Worm (Caenorhabditis elegans) whole organism, L3 larva: Measurements from ENCODE around the gene F38E1.3.

Experiments used
- R02D3.7 ChIP-seq: fragments of 150-350 bp; optimal IDR thresholded peaks from 2 replicates; lab custom pipeline; 2014; ENCODE audit warnings: missing biosample characterization, missing genetic modification characterization
- ZK546.5 ChIP-seq: sonication (generic microtip); optimal IDR thresholded peaks from 2 replicates; lab custom pipeline; 2017; ENCODE audit warnings: missing biosample characterization, missing genetic modification characterization
- ama-1 ChIP-seq: fragments of 150-350 bp; optimal IDR thresholded peaks from 2 replicates; lab custom pipeline; 2018
- ceh-16 ChIP-seq: sonication (generic microtip); optimal IDR thresholded peaks from 2 replicates; lab custom pipeline; 2017; ENCODE audit warnings: missing biosample characterization, missing genetic modification characterization
- ceh-28 ChIP-seq: fragments of 150-350 bp; optimal IDR thresholded peaks from 2 replicates; lab custom pipeline; 2014; ENCODE audit warnings: missing biosample characterization, missing genetic modification reagents, missing genetic modification characterization
- ceh-82 ChIP-seq: fragments of 150-350 bp; optimal IDR thresholded peaks from 2 replicates; lab custom pipeline; 2014; ENCODE audit warnings: missing biosample characterization, missing genetic modification characterization
- ceh-9 ChIP-seq: sonication (generic microtip); optimal IDR thresholded peaks from 2 replicates; lab custom pipeline; 2018; ENCODE audit warnings: missing biosample characterization, missing genetic modification characterization
- daf-12 ChIP-seq: fragments of 150-350 bp; optimal IDR thresholded peaks from 2 replicates; lab custom pipeline; 2014; ENCODE audit warnings: missing biosample characterization, missing genetic modification reagents, missing genetic modification characterization
- elt-1 ChIP-seq: fragments of 150-350 bp; optimal IDR thresholded peaks from 2 replicates; lab custom pipeline; 2014; ENCODE audit warnings: missing biosample characterization, missing genetic modification characterization
- elt-2 ChIP-seq: sonication (generic microtip); optimal IDR thresholded peaks from 2 replicates; lab custom pipeline; 2016; ENCODE audit warnings: missing genetic modification reagents, mild to moderate bottlenecking, missing genetic modification characterization, missing compliant biosample characterization
- elt-3 ChIP-seq, 3 experiments: fragments of 150-350 bp in 1 of 3; sonication (generic microtip) in 2 of 3; optimal IDR thresholded peaks; 2 replicates in 2 of 3; 4 replicates in 1 of 3; lab custom pipeline; 2014 to 2017; ENCODE audit warnings: missing biosample characterization in 3 of 3, missing genetic modification characterization in 3 of 3
- fkh-10 ChIP-seq: sonication (generic microtip); optimal IDR thresholded peaks from 2 replicates; lab custom pipeline; 2017; ENCODE audit warnings: missing biosample characterization, missing genetic modification reagents, missing genetic modification characterization
- fkh-2 ChIP-seq: fragments of 150-350 bp; optimal IDR thresholded peaks from 2 replicates; lab custom pipeline; 2014; ENCODE audit warnings: missing biosample characterization, missing genetic modification reagents, missing genetic modification characterization
- hmg-11 ChIP-seq: sonication (generic microtip); optimal IDR thresholded peaks from 2 replicates; lab custom pipeline; 2016; ENCODE audit warnings: missing genetic modification characterization, missing compliant biosample characterization
- jun-1 ChIP-seq: fragments of 150-350 bp; optimal IDR thresholded peaks from 2 replicates; lab custom pipeline; 2014; ENCODE audit warnings: missing biosample characterization, missing genetic modification reagents, missing genetic modification characterization
- lin-15B ChIP-seq: fragments of 150-350 bp; optimal IDR thresholded peaks from 2 replicates; lab custom pipeline; 2014; ENCODE audit warnings: missing biosample characterization, missing genetic modification characterization
- lsy-12 ChIP-seq: sonication (generic microtip); optimal IDR thresholded peaks from 2 replicates; lab custom pipeline; 2016; ENCODE audit warnings: mild to moderate bottlenecking, missing genetic modification characterization, missing compliant biosample characterization
- mdl-1 ChIP-seq: fragments of 150-350 bp; optimal IDR thresholded peaks from 2 replicates; lab custom pipeline; 2014; ENCODE audit warnings: missing biosample characterization, missing genetic modification characterization
- nfya-1 ChIP-seq: sonication (generic microtip); optimal IDR thresholded peaks from 2 replicates; lab custom pipeline; 2017; ENCODE audit warnings: missing genetic modification characterization, mild to moderate bottlenecking, missing compliant biosample characterization, antibody characterized with exemption, moderate library complexity; ENCODE audit not compliant: insufficient read depth
- nhr-12 ChIP-seq: fragments of 150-350 bp; optimal IDR thresholded peaks from 2 replicates; lab custom pipeline; 2014; ENCODE audit warnings: missing biosample characterization, missing genetic modification characterization
- nhr-23 ChIP-seq: fragments of 150-350 bp; optimal IDR thresholded peaks from 2 replicates; lab custom pipeline; 2014; ENCODE audit warnings: missing biosample characterization, missing genetic modification reagents, missing genetic modification characterization
- nhr-237 ChIP-seq: fragments of 150-350 bp; optimal IDR thresholded peaks from 2 replicates; lab custom pipeline; 2014; ENCODE audit warnings: missing biosample characterization, missing genetic modification characterization
- nhr-25 ChIP-seq: sonication (generic microtip); optimal IDR thresholded peaks from 2 replicates; lab custom pipeline; 2017; ENCODE audit warnings: missing biosample characterization, missing genetic modification characterization
- nhr-28 ChIP-seq: fragments of 150-350 bp; optimal IDR thresholded peaks from 2 replicates; lab custom pipeline; 2014; ENCODE audit warnings: missing biosample characterization, missing genetic modification characterization
- nhr-67 ChIP-seq: fragments of 150-350 bp; optimal IDR thresholded peaks from 2 replicates; lab custom pipeline; 2014; ENCODE audit warnings: missing biosample characterization, missing genetic modification characterization
- nhr-77 ChIP-seq: fragments of 150-350 bp; optimal IDR thresholded peaks from 2 replicates; lab custom pipeline; 2014; ENCODE audit warnings: missing biosample characterization, missing genetic modification characterization
- pha-4 ChIP-seq: fragments of 150-350 bp; optimal IDR thresholded peaks from 2 replicates; lab custom pipeline; 2014; ENCODE audit warnings: missing biosample characterization, missing genetic modification reagents, missing genetic modification characterization
- pqm-1 ChIP-seq: fragments of 150-350 bp; optimal IDR thresholded peaks from 2 replicates; lab custom pipeline; 2017; ENCODE audit warnings: missing biosample characterization, missing genetic modification characterization, inconsistent platforms
- sea-2 ChIP-seq: fragments of 150-350 bp; sonication (generic microtip); optimal IDR thresholded peaks from 4 replicates; lab custom pipeline; 2014; ENCODE audit warnings: missing biosample characterization, missing genetic modification reagents, missing genetic modification characterization
- skn-1 ChIP-seq: fragments of 150-350 bp; optimal IDR thresholded peaks from 2 replicates; lab custom pipeline; 2014; ENCODE audit warnings: missing biosample characterization, missing genetic modification characterization
- snpc-4 ChIP-seq: fragments of 150-350 bp; optimal IDR thresholded peaks from 2 replicates; lab custom pipeline; 2014; ENCODE audit warnings: missing biosample characterization, missing genetic modification characterization
- unc-62 ChIP-seq: fragments of 150-350 bp; sonication (generic microtip); optimal IDR thresholded peaks from 4 replicates; lab custom pipeline; 2014; ENCODE audit warnings: missing biosample characterization, missing genetic modification reagents, missing genetic modification characterization
- ztf-11 ChIP-seq: fragments of 150-350 bp; optimal IDR thresholded peaks from 2 replicates; lab custom pipeline; 2014; ENCODE audit warnings: missing biosample characterization, missing genetic modification characterization
- ztf-4 ChIP-seq: fragments of 150-350 bp; optimal IDR thresholded peaks from 2 replicates; lab custom pipeline; 2014; ENCODE audit warnings: missing biosample characterization, missing genetic modification characterization

Gene F38E1.3

DNA sequence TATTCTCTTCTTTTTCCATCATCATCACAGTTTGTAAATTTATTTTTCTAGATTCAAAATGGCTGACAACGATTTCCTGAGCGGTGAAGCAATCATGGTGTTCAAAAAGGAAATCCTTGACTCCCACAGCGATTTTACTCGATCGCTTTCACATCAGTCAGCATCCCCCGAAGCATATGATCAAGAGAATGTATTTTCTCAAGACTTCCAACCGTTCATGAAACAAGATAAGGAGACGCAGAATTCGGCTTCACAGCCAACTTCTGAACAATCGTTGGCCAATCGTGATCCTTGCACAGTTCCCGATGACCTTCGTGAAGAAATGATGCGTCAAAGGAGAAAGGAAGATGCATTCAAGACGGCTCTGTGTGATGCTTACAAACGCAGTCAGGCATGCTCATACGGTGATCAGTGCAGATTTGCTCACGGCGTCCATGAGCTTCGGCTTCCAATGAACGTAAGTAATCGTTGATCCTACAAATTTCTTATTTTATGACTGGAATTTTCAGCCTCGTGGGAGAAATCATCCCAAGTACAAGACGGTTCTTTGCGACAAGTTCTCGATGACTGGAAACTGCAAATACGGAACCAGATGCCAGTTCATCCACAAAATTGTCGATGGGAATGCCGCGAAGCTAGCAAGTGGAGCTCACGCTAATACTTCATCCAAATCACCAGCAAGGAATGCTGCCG is 38.2 kb downstream of the F38E1.3 start, which contains the start of gene pos-1:
Gene pos-1, plus strand, starts transcription at position 51 of the 693 bp plus-strand sequence.
- TF ChIP-seq elt-3 (tag; optimal IDR thresholded peaks at IDR 0.05; lab: Kevin White, UChicago) (no peak), unc-62 (GFP tag; lab: Kevin White, UChicago) (no peak), lin-15B (tag; lab: Kevin White, UChicago) (no peak), ztf-11 (tag; lab: Kevin White, UChicago) (no peak), mdl-1 (tag; lab: Kevin White, UChicago) (no peak), ceh-16 (tag; lab: Kevin White, UChicago) (no peak), nhr-67 (tag; lab: Kevin White, UChicago) (no peak), pha-4 (tag; lab: Kevin White, UChicago) (no peak), hmg-11 (tag; lab: Kevin White, UChicago) (no peak), ztf-4 (tag; lab: Kevin White, UChicago) (no peak), ama-1 (no peak), fkh-10 (GFP tag; lab: Kevin White, UChicago) (no peak), sea-2 (no peak), pqm-1 (no peak), ZK546.5 (tag; lab: Kevin White, UChicago) (no peak), elt-2 (tag; lab: Kevin White, UChicago) (no peak), fkh-2 (tag; lab: Kevin White, UChicago) (no peak), skn-1 (tag; lab: Kevin White, UChicago) (no peak)
- TF ChIP-seq, all 47 proteins: peak for 0

DNA sequence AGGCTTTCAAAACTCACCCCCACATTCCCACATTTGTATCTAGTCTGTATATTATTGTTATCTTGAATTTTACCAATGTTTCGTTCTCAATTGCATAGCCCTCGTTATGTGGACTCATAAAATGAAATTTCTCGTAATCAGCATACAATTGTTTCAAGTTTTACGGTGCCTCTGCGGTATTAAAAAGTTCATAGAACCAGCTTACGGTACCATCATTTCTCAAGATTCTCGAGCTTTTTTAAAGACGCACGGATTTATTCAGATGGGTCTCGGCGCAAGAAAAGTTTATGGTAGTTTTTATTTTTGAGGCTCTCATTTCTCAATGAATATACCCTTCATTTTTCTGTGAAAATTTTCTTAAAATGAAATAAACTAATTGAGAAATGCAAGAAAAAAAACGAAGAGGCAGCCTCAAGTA is 39.2 kb downstream of the F38E1.3 start:
- TF ChIP-seq jun-1 (tag; lab: Kevin White, UChicago) (no peak), daf-12 (no peak), nfya-1 (tag; lab: Kevin White, UChicago) (no peak), nhr-23 (tag; lab: Kevin White, UChicago) (no peak), elt-2 (tag; lab: Kevin White, UChicago) (no peak), ztf-4 (tag; lab: Kevin White, UChicago) (no peak), lsy-12 (tag; lab: Kevin White, UChicago) (no peak), ceh-28 (tag; lab: Kevin White, UChicago) (no peak), ZK546.5 (tag; lab: Kevin White, UChicago) (no peak), ceh-82 (tag; lab: Kevin White, UChicago) (no peak), ceh-9 (tag; lab: Kevin White, UChicago) (no peak), nhr-28 (no peak)

ce11 chrV:8417271-8417670 is 41.3 kb downstream of the F38E1.3 start:
- peak; percentile 69 for TF ChIP-seq nfya-1 (tag; lab: Kevin White, UChicago)
- TF ChIP-seq nhr-25 (tag; lab: Kevin White, UChicago): no peak
- TF ChIP-seq, all 47 proteins: peak for 1

DNA sequence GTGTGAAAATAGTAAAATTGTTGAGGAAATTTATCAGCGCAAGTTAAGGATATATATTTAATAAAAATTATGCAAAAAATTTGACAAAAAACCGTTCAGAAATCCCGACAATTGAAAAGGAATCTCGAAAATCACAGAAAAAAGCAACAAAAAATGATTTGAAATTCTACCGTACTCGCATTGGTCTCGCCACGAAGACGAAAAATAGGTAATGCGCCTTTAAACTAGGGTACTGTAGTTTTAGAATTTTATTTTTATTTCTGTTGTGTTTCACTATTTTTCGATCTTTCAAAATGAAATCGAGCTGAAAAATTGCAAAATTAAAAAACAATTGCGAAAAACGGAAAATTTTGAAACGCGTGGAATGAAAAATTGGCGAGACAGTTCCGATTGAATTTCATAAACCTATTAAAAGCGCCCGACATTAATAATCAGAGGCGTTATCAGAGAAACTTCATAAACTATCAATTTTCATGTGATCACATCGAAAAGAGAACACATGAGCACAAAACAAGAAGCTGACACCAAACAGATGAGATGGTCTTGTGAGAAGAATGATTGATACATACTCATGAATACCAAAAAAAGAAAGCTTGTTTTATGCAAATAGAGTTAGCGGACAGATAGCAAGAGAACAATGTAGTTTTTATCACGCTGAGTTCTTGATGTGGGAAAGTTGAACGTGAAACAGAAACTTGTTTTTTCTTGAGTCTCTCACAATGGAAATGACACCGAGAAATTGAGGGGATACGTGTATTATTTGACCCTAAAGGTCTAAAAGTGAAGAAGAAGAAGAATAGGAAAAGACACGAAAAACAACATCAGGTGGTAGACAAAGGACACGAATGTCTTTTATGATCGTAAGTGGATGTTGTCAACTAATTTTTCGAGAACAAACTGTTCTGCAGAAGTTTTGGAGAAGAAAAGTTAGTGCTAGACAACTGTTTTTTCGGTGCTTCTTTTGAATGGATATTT is 49.2 kb downstream of the F38E1.3 start:
- TF ChIP-seq jun-1 (tag; lab: Kevin White, UChicago): peak; percentile 9
- peak; percentile 88 for TF ChIP-seq pqm-1
- TF ChIP-seq skn-1 (tag; lab: Kevin White, UChicago): no peak
- peak; percentile 23 for TF ChIP-seq ztf-4 (tag; lab: Kevin White, UChicago)
- no peak for TF ChIP-seq elt-1 (tag; lab: Kevin White, UChicago)
- TF ChIP-seq nhr-77 (tag; lab: Kevin White, UChicago): no peak
- TF ChIP-seq nhr-12 (tag; lab: Kevin White, UChicago): no peak
- TF ChIP-seq nhr-237: no peak
- TF ChIP-seq pha-4 (tag; lab: Kevin White, UChicago): peak; percentile 73
- TF ChIP-seq elt-2 (tag; lab: Kevin White, UChicago): peak; percentile 92
- peak; percentile 16 for TF ChIP-seq ama-1
- no peak for TF ChIP-seq snpc-4 (tag; lab: Kevin White, UChicago)
- peak; percentile 14 for TF ChIP-seq nhr-25 (tag; lab: Kevin White, UChicago)
- no peak for TF ChIP-seq fkh-2 (tag; lab: Kevin White, UChicago)
- TF ChIP-seq R02D3.7 (tag; lab: Kevin White, UChicago): no peak
